Worm (Caenorhabditis elegans): ENCODE data around the gene nhr-139.

- TF ChIP-seq flt-1 (GFP tag; IDR thresholded peaks at IDR 0.05) (no peak), ama-1 (optimal IDR thresholded peaks at IDR 0.05) (no peak), hmbx-1 (tag; optimal IDR thresholded peaks at IDR 0.05) (no peak), tbx-11 (GFP tag; IDR thresholded peaks at IDR 0.05) (no peak), tra-4 (tag; optimal IDR thresholded peaks at IDR 0.05) (no peak), tbx-37 (GFP tag; conservative IDR thresholded peaks at IDR 0.05) (no peak), sea-1 (GFP tag; conservative IDR thresholded peaks at IDR 0.05) (no peak), ceh-13 (GFP tag; optimal IDR thresholded peaks at IDR 0.05) (no peak), hnd-1 (tag; optimal IDR thresholded peaks at IDR 0.05) (no peak), ceh-36 (tag; optimal IDR thresholded peaks at IDR 0.05) (no peak), aly-1 (tag; optimal IDR thresholded peaks at IDR 0.05) (no peak), F13C5.2 (tag; optimal IDR thresholded peaks at IDR 0.05) (no peak)
Measured at ce11 chrV:6982813-6983212, 4.8 kb downstream of the nhr-139 start, which contains the start of gene nhr-161.

Measured in whole organism, early embryonic.